Fruit fly (Drosophila melanogaster): ENCODE data around the gene IP3K1.

IP3K1 gene

dm6 chr2L:9790535-9790992, 8.4 kb downstream of the IP3K1 start, which contains the start of gene CG4036 (continued):
- TF ChIP-seq corto (GFP tag; optimal IDR thresholded peaks at IDR 0.05): no peak
- TF ChIP-seq Dref (GFP tag; IDR thresholded peaks at IDR 0.05): peak; percentile 36; the same call in 1 of the 2 replicates
- TF ChIP-seq croc (GFP tag; conservative IDR thresholded peaks at IDR 0.05): no peak
- no peak for TF ChIP-seq Dip3 (GFP tag; optimal IDR thresholded peaks at IDR 0.05)
- no peak for TF ChIP-seq CG17912 (GFP tag; optimal IDR thresholded peaks at IDR 0.05)
- peak; percentile 10 for TF ChIP-seq CG10267 (tag; optimal IDR thresholded peaks at IDR 0.05)
- TF ChIP-seq Lhr (GFP tag; optimal IDR thresholded peaks at IDR 0.05): peak; percentile 85
- no peak for TF ChIP-seq CG5245 (GFP tag; optimal IDR thresholded peaks at IDR 0.05)
- no peak for TF ChIP-seq schlank (tag; optimal IDR thresholded peaks at IDR 0.05)
- TF ChIP-seq CG32532 (GFP tag; IDR thresholded peaks at IDR 0.05): no peak
- no peak for TF ChIP-seq ab (GFP tag; optimal IDR thresholded peaks at IDR 0.05)
- TF ChIP-seq CG4424 (GFP tag; optimal IDR thresholded peaks at IDR 0.05): no peak
- TF ChIP-seq CG6791 (GFP tag; IDR thresholded peaks at IDR 0.05; ENCODE audit: partially characterized antibody): peak; percentile 16; the same call in 1 of the 3 replicates
- TF ChIP-seq trh (GFP tag; optimal IDR thresholded peaks at IDR 0.05): no peak
- TF ChIP-seq Asciz (GFP tag; optimal IDR thresholded peaks at IDR 0.05): no peak
- no peak for TF ChIP-seq abd-A (tag; optimal IDR thresholded peaks at IDR 0.05)
- peak; percentile 33 for TF ChIP-seq CG30020 (tag; optimal IDR thresholded peaks at IDR 0.05)
- no peak for TF ChIP-seq prd (optimal IDR thresholded peaks at IDR 0.05)
- TF ChIP-seq prd (GFP tag; IDR thresholded peaks at IDR 0.05): no peak
- TF ChIP-seq Hmr (GFP tag; optimal IDR thresholded peaks at IDR 0.05): peak; percentile 51
- TF ChIP-seq D19A (tag; optimal IDR thresholded peaks at IDR 0.05): no peak
- peak; percentile 78; the same call in 1 of the 2 replicates for TF ChIP-seq MBD-R2 (GFP tag; IDR thresholded peaks at IDR 0.05)
- no peak for TF ChIP-seq kni (GFP tag; optimal IDR thresholded peaks at IDR 0.05)
- peak; percentile 42; the same call in 1 of the 3 replicates for TF ChIP-seq Doc3 (GFP tag; IDR thresholded peaks at IDR 0.05; ENCODE audit: partially characterized antibody)
- no peak for TF ChIP-seq CG8388 (GFP tag; optimal IDR thresholded peaks at IDR 0.05)
- TF ChIP-seq wor (GFP tag; IDR thresholded peaks at IDR 0.05): no peak
- peak; percentile 59 for TF ChIP-seq Sin3A (optimal IDR thresholded peaks at IDR 0.05)
- peak; percentile 85 for TF ChIP-seq stwl (tag; optimal IDR thresholded peaks at IDR 0.05)
- no peak for TF ChIP-seq ham (GFP tag; IDR thresholded peaks at IDR 0.05)
- TF ChIP-seq BtbVII (GFP tag; optimal IDR thresholded peaks at IDR 0.05): no peak
- no peak for TF ChIP-seq sc (optimal IDR thresholded peaks at IDR 0.05)
- no peak for TF ChIP-seq sc (GFP tag; optimal IDR thresholded peaks at IDR 0.05)
- TF ChIP-seq h (optimal IDR thresholded peaks at IDR 0.05): no peak
- TF ChIP-seq insv (GFP tag; optimal IDR thresholded peaks at IDR 0.05): no peak
- TF ChIP-seq ranshi (GFP tag; IDR thresholded peaks at IDR 0.05): no peak
- TF ChIP-seq CG12659 (GFP tag; optimal IDR thresholded peaks at IDR 0.05): peak; percentile 62
- no peak for TF ChIP-seq Adf1 (GFP tag; IDR thresholded peaks at IDR 0.05)
- 0 out of 4 replicates have a peak, but pooled peaks have one; percentile 35 for TF ChIP-seq chinmo (GFP tag; IDR thresholded peaks at IDR 0.05; ENCODE audit: partially characterized antibody)
- TF ChIP-seq chif (GFP tag; optimal IDR thresholded peaks at IDR 0.05): no peak
- no peak for TF ChIP-seq Mes4 (GFP tag; optimal IDR thresholded peaks at IDR 0.05)
- TF ChIP-seq CG15601 (tag; optimal IDR thresholded peaks at IDR 0.05): peak; percentile 35
- TF ChIP-seq gcm (GFP tag; optimal IDR thresholded peaks at IDR 0.05): no peak
- peak; percentile 50 for TF ChIP-seq sens (GFP tag)
- TF ChIP-seq Opbp (GFP tag; IDR thresholded peaks at IDR 0.05; ENCODE audit: partially characterized antibody): peak; percentile 59; the same call in 1 of the 3 replicates
- TF ChIP-seq CG33213 (GFP tag; optimal IDR thresholded peaks at IDR 0.05): peak; percentile 3
- TF ChIP-seq CG10274 (GFP tag; optimal IDR thresholded peaks at IDR 0.05): no peak
- TF ChIP-seq ftz-f1 (GFP tag; optimal IDR thresholded peaks at IDR 0.05): peak; percentile 46
- TF ChIP-seq CTCF (GFP tag; optimal IDR thresholded peaks at IDR 0.05): no peak
- TF ChIP-seq dmrt11E (tag; optimal IDR thresholded peaks at IDR 0.05): no peak
- TF ChIP-seq Dfd (GFP tag; optimal IDR thresholded peaks at IDR 0.05): no peak
- TF ChIP-seq C15 (GFP tag; IDR thresholded peaks at IDR 0.05): no peak
- TF ChIP-seq E2f2 (GFP tag; IDR thresholded peaks at IDR 0.05): peak; percentile 51; the same call in 1 of the 2 replicates
- no peak for TF ChIP-seq CG2889 (GFP tag; IDR thresholded peaks at IDR 0.05)
